Fruit fly (Drosophila melanogaster): Measurements from ENCODE around the gene mEFG1.

mEFG1 gene

DNA sequence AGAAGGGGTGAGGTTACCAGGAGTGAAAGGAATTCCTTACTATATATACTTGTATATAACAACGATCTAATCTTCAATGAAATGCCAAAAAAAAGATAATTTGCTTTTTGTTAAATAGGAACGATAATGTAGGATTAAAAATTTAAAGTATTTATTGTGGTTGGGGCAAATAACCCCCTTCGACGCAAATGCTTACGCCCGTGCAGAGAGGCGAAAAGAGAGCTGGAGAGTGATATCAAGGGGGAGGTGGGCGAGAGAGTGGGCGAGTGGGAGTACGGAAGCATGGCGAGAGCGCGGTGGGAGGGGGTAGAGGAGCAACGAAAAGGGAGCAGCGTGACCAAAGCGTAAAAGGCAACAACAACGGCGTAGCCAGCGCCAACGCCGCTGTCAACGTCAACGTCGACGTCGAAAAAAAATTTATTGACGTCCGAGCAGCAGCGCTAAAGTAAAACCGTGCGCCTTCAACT, 34.3 kb downstream of the mEFG1 start (continued):
- peak; percentile 99 for TF ChIP-seq CG6808 (GFP tag; optimal IDR thresholded peaks at IDR 0.05)
- TF ChIP-seq eg (GFP tag; IDR thresholded peaks at IDR 0.05), result peak; percentile 99
- peak; percentile 99 for TF ChIP-seq Smox (GFP tag; optimal IDR thresholded peaks at IDR 0.05)
- peak; percentile 99 for TF ChIP-seq CG6276 (GFP tag; optimal IDR thresholded peaks at IDR 0.05)
- TF ChIP-seq CG32006 (GFP tag; optimal IDR thresholded peaks at IDR 0.05), result peak; percentile 100
- peak; percentile 99 for TF ChIP-seq cyc (GFP tag; optimal IDR thresholded peaks at IDR 0.05)
- peak; percentile 100 for TF ChIP-seq Gug (GFP tag; IDR thresholded peaks at IDR 0.05)
- peak; percentile 100 for TF ChIP-seq CG3919 (GFP tag; optimal IDR thresholded peaks at IDR 0.05)
- TF ChIP-seq OdsH (GFP tag; optimal IDR thresholded peaks at IDR 0.05), result peak; percentile 100
- peak; percentile 84 for TF ChIP-seq fkh (GFP tag; optimal IDR thresholded peaks at IDR 0.05)
- peak; percentile 100 for TF ChIP-seq fd59A (GFP tag; optimal IDR thresholded peaks at IDR 0.05)
- TF ChIP-seq CG1621 (tag; optimal IDR thresholded peaks at IDR 0.05), result peak; percentile 98
- peak; percentile 98 for TF ChIP-seq CG9139 (GFP tag; optimal IDR thresholded peaks at IDR 0.05)
- TF ChIP-seq CG6792 (GFP tag; optimal IDR thresholded peaks at IDR 0.05), result peak; percentile 100
- peak; percentile 100 for TF ChIP-seq CG31627 (GFP tag; optimal IDR thresholded peaks at IDR 0.05)
- peak; percentile 100 for TF ChIP-seq CG15336 (GFP tag; IDR thresholded peaks at IDR 0.05)
- peak; percentile 99 for TF ChIP-seq spab (GFP tag; optimal IDR thresholded peaks at IDR 0.05)
- peak; percentile 99 for TF ChIP-seq CG7368 (GFP tag; optimal IDR thresholded peaks at IDR 0.05)
- peak; percentile 100 for TF ChIP-seq Sox15 (GFP tag; optimal IDR thresholded peaks at IDR 0.05)

DNA sequence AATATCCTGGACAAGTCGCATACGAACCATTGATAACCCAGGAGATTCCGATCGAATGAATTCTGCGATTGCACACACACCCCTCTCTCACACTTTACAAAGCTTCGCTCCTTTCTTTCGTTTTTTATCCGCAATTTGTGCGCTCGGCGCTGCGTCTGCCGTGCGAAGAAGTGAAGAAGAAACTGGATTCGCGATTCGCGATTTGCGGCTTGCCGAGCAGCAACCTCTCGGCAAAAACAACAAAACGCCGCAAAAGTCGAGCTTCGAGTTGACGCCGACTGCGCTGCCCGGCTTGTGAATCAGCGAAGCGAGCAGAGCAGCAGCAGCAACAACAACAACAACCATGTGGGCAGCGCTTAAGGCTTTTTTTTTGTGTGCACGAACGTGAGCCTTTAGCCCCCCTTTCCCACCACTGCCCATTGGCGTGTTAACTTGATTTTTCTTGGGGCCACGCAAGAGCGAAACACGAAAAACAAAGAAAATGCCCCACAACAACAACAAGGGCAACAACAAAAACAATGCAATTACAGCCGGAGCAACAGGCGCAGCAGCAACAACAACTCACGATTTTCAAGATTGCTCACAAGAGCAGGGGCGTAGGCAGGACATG, 34.9 kb downstream of the mEFG1 start:
- no peak for TF ChIP-seq spab (GFP tag; optimal IDR thresholded peaks at IDR 0.05)
- TF ChIP-seq Met (GFP tag; optimal IDR thresholded peaks at IDR 0.05), result no peak
- no peak for TF ChIP-seq CG16779 (tag; optimal IDR thresholded peaks at IDR 0.05)
- TF ChIP-seq dsx (GFP tag; optimal IDR thresholded peaks at IDR 0.05; ENCODE audit: poor library complexity, severe bottlenecking), result no peak
- TF ChIP-seq Hr38 (GFP tag; optimal IDR thresholded peaks at IDR 0.05), result no peak
- TF ChIP-seq salr (GFP tag; optimal IDR thresholded peaks at IDR 0.05), result no peak
- TF ChIP-seq Lpt (GFP tag; optimal IDR thresholded peaks at IDR 0.05), result no peak
- no peak for TF ChIP-seq fkh (GFP tag; optimal IDR thresholded peaks at IDR 0.05)
- TF ChIP-seq Sox14 (GFP tag; optimal IDR thresholded peaks at IDR 0.05), result no peak
- TF ChIP-seq Eip93F (GFP tag; optimal IDR thresholded peaks at IDR 0.05), result no peak
- TF ChIP-seq Blimp-1 (GFP tag; optimal IDR thresholded peaks at IDR 0.05), result no peak

DNA sequence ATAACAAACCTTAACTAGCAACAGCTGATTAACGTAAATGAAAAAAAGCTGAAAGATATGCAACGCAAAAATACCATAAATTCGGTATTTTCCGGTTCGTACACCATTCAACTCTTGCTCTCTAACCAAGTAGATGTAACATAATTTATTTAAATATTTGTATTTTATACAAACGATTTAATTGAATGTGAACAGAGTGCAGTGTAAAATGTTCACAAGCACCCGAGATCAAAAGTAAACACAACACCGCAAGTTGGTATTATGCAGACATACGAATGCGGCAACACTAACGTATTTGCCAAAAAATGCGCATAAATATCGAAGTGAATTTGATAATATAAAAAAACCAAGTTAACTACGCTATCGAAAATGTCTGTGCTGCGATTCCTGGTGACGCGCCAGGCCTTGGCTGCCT, 40.9 kb downstream of the mEFG1 start, which contains the start of gene MICU1:
TSS of gene MICU1 (plus strand) at position 257 of the 415 bp plus-strand sequence.
- peak; percentile 98 for TF ChIP-seq fkh (GFP tag; optimal IDR thresholded peaks at IDR 0.05)
- no peak for TF ChIP-seq Hr39 (GFP tag; optimal IDR thresholded peaks at IDR 0.05)
- peak; percentile 65 for TF ChIP-seq Eip78C (GFP tag)
- no peak for TF ChIP-seq CG32006 (GFP tag; optimal IDR thresholded peaks at IDR 0.05)

DNA sequence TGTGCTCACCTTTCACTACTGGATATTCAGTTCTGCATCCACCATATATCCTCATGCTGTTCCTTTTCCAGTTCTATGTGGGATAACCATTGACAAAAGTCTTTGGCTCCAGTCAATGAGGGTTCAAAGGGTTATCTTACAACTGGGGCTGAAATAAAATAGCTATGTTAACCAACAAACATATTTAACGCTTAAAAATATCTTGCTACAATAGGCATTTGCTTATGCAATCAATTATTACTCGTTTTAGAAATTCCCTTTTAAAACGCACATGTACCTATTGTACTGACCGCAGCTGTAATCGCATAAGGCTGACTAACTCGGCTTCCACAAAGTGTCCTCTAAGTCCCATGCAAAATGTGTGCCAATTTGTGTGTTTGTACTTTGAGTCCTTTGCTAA, 43.6 kb downstream of the mEFG1 start:
- TF ChIP-seq topi (GFP tag; optimal IDR thresholded peaks at IDR 0.05) (peak; percentile 4), Eip78C (GFP tag) (peak; percentile 14), acj6 (GFP tag; optimal IDR thresholded peaks at IDR 0.05) (peak; percentile 6), CG6163 (GFP tag; IDR thresholded peaks at IDR 0.05) (peak; percentile 54; the same call in 2 of the 3 replicates), CG11294 (GFP tag; IDR thresholded peaks at IDR 0.05) (no peak)

DNA sequence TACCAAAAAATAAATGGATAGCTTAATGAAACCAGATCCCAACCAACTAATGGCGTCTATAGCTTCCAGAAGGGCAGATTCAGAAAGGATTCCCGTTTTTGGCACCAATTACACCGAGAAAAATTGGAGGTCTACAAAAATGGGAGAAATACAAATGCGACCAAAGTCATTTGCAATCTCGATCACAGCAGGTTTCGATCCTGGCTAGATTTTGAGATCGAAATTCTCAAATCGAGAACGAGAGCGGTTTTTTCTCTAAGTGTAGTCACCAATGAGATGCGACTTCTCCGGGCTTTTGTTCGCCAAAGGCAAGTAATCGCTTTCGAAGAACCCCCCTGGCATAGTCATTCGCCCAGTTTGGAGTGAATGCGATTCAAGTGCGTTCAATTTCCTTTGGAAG, 47.1 kb downstream of the mEFG1 start:
- TF ChIP-seq Hr39 (GFP tag; optimal IDR thresholded peaks at IDR 0.05) (peak; percentile 20), CG7368 (GFP tag; optimal IDR thresholded peaks at IDR 0.05) (no peak), CG4318 (GFP tag; optimal IDR thresholded peaks at IDR 0.05) (no peak), spab (GFP tag; optimal IDR thresholded peaks at IDR 0.05) (no peak), CG16779 (tag; optimal IDR thresholded peaks at IDR 0.05) (no peak), CG15336 (GFP tag; IDR thresholded peaks at IDR 0.05) (no peak), dsx (GFP tag; optimal IDR thresholded peaks at IDR 0.05; ENCODE audit: poor library complexity, severe bottlenecking) (peak; percentile 53), CG10631 (GFP tag; optimal IDR thresholded peaks at IDR 0.05) (no peak), lz (GFP tag; optimal IDR thresholded peaks at IDR 0.05) (no peak), CG3919 (GFP tag; optimal IDR thresholded peaks at IDR 0.05) (peak; percentile 75), svp (GFP tag) (no peak), Ets21C (GFP tag; optimal IDR thresholded peaks at IDR 0.05) (no peak), eg (GFP tag; IDR thresholded peaks at IDR 0.05) (no peak), net (GFP tag; optimal IDR thresholded peaks at IDR 0.05) (no peak), pdm3 (GFP tag; optimal IDR thresholded peaks at IDR 0.05) (no peak), Blimp-1 (GFP tag; optimal IDR thresholded peaks at IDR 0.05) (no peak), Hr4 (GFP tag; optimal IDR thresholded peaks at IDR 0.05) (peak; percentile 33), CG31627 (GFP tag; optimal IDR thresholded peaks at IDR 0.05) (peak; percentile 55), dac (GFP tag; optimal IDR thresholded peaks at IDR 0.05) (no peak)
